Fruit fly (Drosophila melanogaster): ENCODE results near the gene CG13300.

Gene CG13300

dm6 chr3L:6327308-6327707 is 24.9 kb downstream of the CG13300 start, which contains the start of gene Or65c:
TSS of gene Or65c (plus strand) at chr3L:6327608.
- TF ChIP-seq Ets97D (GFP tag; optimal IDR thresholded peaks at IDR 0.05): no peak
- no peak for TF ChIP-seq CG15514 (GFP tag; optimal IDR thresholded peaks at IDR 0.05)
- no peak for TF ChIP-seq fd3F (GFP tag; optimal IDR thresholded peaks at IDR 0.05)
- TF ChIP-seq ind (GFP tag; optimal IDR thresholded peaks at IDR 0.05): no peak
- TF ChIP-seq nmo (GFP tag; optimal IDR thresholded peaks at IDR 0.05): no peak
- TF ChIP-seq ara (GFP tag; IDR thresholded peaks at IDR 0.05): no peak
- TF ChIP-seq CG11560 (tag; IDR thresholded peaks at IDR 0.05): no peak
- no peak for TF ChIP-seq Sox100B (GFP tag; optimal IDR thresholded peaks at IDR 0.05)
- no peak for TF ChIP-seq CG7556 (GFP tag; optimal IDR thresholded peaks at IDR 0.05)
- TF ChIP-seq CG14014 (GFP tag; IDR thresholded peaks at IDR 0.05): no peak
- no peak for TF ChIP-seq Usf (GFP tag; optimal IDR thresholded peaks at IDR 0.05)
- no peak for TF ChIP-seq vvl (GFP tag; IDR thresholded peaks at IDR 0.05)
- TF ChIP-seq Sry-β (GFP tag; optimal IDR thresholded peaks at IDR 0.05): no peak
- no peak for TF ChIP-seq CG10979 (tag; optimal IDR thresholded peaks at IDR 0.05)
- no peak for TF ChIP-seq HLH3B (GFP tag; IDR thresholded peaks at IDR 0.05)

dm6 chr3L:6325312-6325711 is 26.9 kb downstream of the CG13300 start, which contains the start of gene Or65b:
TSS of gene Or65b (plus strand) at chr3L:6325612.
- TF ChIP-seq psq (GFP tag; optimal IDR thresholded peaks at IDR 0.05) (no peak), ATbp (GFP tag; optimal IDR thresholded peaks at IDR 0.05) (no peak), chif (GFP tag; optimal IDR thresholded peaks at IDR 0.05) (no peak), CG6654 (GFP tag; optimal IDR thresholded peaks at IDR 0.05) (no peak), E2f2 (GFP tag; IDR thresholded peaks at IDR 0.05) (no peak), vvl (GFP tag; IDR thresholded peaks at IDR 0.05) (no peak), CG9932 (GFP tag; IDR thresholded peaks at IDR 0.05) (no peak), corto (GFP tag; optimal IDR thresholded peaks at IDR 0.05) (no peak), disco-r (GFP tag; optimal IDR thresholded peaks at IDR 0.05) (no peak), CG15696 (tag; optimal IDR thresholded peaks at IDR 0.05) (no peak), E2f1 (GFP tag; IDR thresholded peaks at IDR 0.05) (no peak), crp (GFP tag; optimal IDR thresholded peaks at IDR 0.05) (no peak), pfk (GFP tag; optimal IDR thresholded peaks at IDR 0.05) (no peak), slou (GFP tag; optimal IDR thresholded peaks at IDR 0.05) (no peak), CG6689 (GFP tag; IDR thresholded peaks at IDR 0.05) (no peak), sens-2 (GFP tag; IDR thresholded peaks at IDR 0.05) (no peak), CG7357 (GFP tag; IDR thresholded peaks at IDR 0.05) (no peak), CG10959 (GFP tag; IDR thresholded peaks at IDR 0.05) (no peak), Eip74EF (GFP tag; optimal IDR thresholded peaks at IDR 0.05) (no peak)

- no peak for TF ChIP-seq sens-2 (GFP tag; IDR thresholded peaks at IDR 0.05)
- peak; percentile 58 for TF ChIP-seq Ets65A (GFP tag)
- peak; percentile 24; the same call in 1 of the 2 replicates for TF ChIP-seq Drgx (GFP tag; IDR thresholded peaks at IDR 0.05)
These were observed 29.5 kb downstream of the CG13300 start for dm6 chr3L:6322680-6323079.

- TF ChIP-seq nmo (GFP tag; optimal IDR thresholded peaks at IDR 0.05): no peak
- no peak for TF ChIP-seq nerfin-2 (GFP tag; IDR thresholded peaks at IDR 0.05; ENCODE audit: partially characterized antibody)
- no peak for TF ChIP-seq CG7745 (tag; optimal IDR thresholded peaks at IDR 0.05)
- no peak for TF ChIP-seq ssp (GFP tag; IDR thresholded peaks at IDR 0.05)
- TF ChIP-seq CG2889 (GFP tag; IDR thresholded peaks at IDR 0.05): no peak
- no peak for TF ChIP-seq fd102C (GFP tag; optimal IDR thresholded peaks at IDR 0.05)
- no peak for TF ChIP-seq CG18262 (tag; optimal IDR thresholded peaks at IDR 0.05)
- no peak for TF ChIP-seq Oaz (GFP tag; IDR thresholded peaks at IDR 0.05)
- no peak for TF ChIP-seq CG6175 (GFP tag; IDR thresholded peaks at IDR 0.05)
- TF ChIP-seq inv (GFP tag; IDR thresholded peaks at IDR 0.05; ENCODE audit: partially characterized antibody): no peak
- TF ChIP-seq CG11247 (GFP tag; IDR thresholded peaks at IDR 0.05): no peak
- TF ChIP-seq oc (tag; optimal IDR thresholded peaks at IDR 0.05): no peak
- TF ChIP-seq row (GFP tag; IDR thresholded peaks at IDR 0.05): no peak
- TF ChIP-seq sisA (GFP tag; IDR thresholded peaks at IDR 0.05): no peak
These were observed 31.9 kb downstream of the CG13300 start, which contains the start of gene Or65a for dm6 chr3L:6320311-6320710. TSS of gene Or65a (plus strand) at chr3L:6320611.
